5 fruit fly cellular contexts compared by ENCODE assay signal in the genomic region with DNA sequence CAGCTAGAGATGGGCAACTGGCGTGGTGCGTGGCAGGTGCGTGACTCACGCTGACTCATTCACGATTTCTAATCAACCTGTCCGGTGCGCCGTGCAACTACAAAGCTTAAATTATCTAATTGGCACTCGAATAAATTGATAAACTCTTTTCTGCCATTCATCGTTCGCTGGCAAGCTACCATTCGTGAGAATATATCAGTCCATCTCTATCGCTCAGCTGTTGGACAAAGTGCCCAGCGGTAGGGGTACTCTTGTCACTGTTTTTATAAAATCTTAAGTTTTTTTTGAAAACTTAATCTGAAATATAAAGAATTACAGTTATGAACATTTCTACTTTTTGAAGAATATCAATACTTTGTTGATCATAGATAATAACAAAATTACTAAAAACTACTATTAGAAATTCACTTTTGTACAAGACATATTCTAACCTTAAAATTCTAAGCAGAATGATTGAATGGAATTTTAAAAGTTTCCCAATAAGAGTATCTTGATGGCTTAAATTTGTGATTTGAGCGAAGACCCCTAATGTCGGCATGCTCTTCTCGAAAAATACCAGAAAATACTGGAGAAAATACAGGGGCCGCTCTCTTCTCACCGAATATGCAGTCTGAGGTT.
TF ChIP-seq lines count a peak whose summit lies in the region.

A gene (minus strand): TSS at position 187 of the 618 bp plus-strand sequence.
A gene (plus strand): TSS at position 553 of the 618 bp plus-strand sequence.

TF ChIP-seq in whole organism, adult, 20 proteins besides CTCF, POLR2A, EP300 and RAD21 (continued from another document):
- TF ChIP-seq pad (GFP tag; optimal IDR thresholded peaks at IDR 0.05; lab: Kevin White, UChicago) (peak; percentile 61), CG1620 (GFP tag; optimal IDR thresholded peaks at IDR 0.05; lab: Kevin White, UChicago) (peak; percentile 87), CG14711 (tag; optimal IDR thresholded peaks at IDR 0.05; lab: Kevin White, UChicago) (peak; percentile 59), CG7045 (GFP tag; optimal IDR thresholded peaks at IDR 0.05; lab: Kevin White, UChicago) (peak; percentile 85)

TF ChIP-seq in whole organism, embryonic, 481 proteins besides CTCF, POLR2A, EP300 and RAD21 (continued from another document and continues in another):
- TF ChIP-seq lbe (GFP tag; optimal IDR thresholded peaks at IDR 0.05; lab: Kevin White, UChicago) (no peak), zen2 (GFP tag; IDR thresholded peaks at IDR 0.05; lab: Robert Waterston, UW; ENCODE audit: partially characterized antibody) (peak; percentile 94), eve (GFP tag; optimal IDR thresholded peaks at IDR 0.05; lab: Kevin White, UChicago) (no peak), H15 (GFP tag; IDR thresholded peaks at IDR 0.05; lab: Robert Waterston, UW) (peak; percentile 21; the same call in 1 of the 3 replicates), CG5953 (GFP tag; IDR thresholded peaks at IDR 0.05; lab: Robert Waterston, UW) (no peak), Atf-2 (GFP tag; optimal IDR thresholded peaks at IDR 0.05; lab: Kevin White, UChicago) (peak; percentile 81), fd102C (GFP tag; optimal IDR thresholded peaks at IDR 0.05; lab: Kevin White, UChicago) (no peak), ac (GFP tag; optimal IDR thresholded peaks at IDR 0.05; lab: Kevin White, UChicago) (no peak), CG12769 (tag; optimal IDR thresholded peaks at IDR 0.05; lab: Kevin White, UChicago) (no peak), CG10979 (tag; optimal IDR thresholded peaks at IDR 0.05; lab: Kevin White, UChicago) (peak; percentile 68), Chrac-16 (GFP tag; optimal IDR thresholded peaks at IDR 0.05; lab: Kevin White, UChicago) (peak; percentile 80), gsb-n (tag; optimal IDR thresholded peaks at IDR 0.05; lab: Kevin White, UChicago) (no peak), Hr3 (GFP tag; optimal IDR thresholded peaks at IDR 0.05; lab: Kevin White, UChicago) (peak; percentile 87), CG6854 (GFP tag; optimal IDR thresholded peaks at IDR 0.05; lab: Kevin White, UChicago) (no peak), sisA (GFP tag; IDR thresholded peaks at IDR 0.05; lab: Robert Waterston, UW) (peak; percentile 64), tap (tag; optimal IDR thresholded peaks at IDR 0.05; lab: Kevin White, UChicago) (no peak), Xbp1 (GFP tag; optimal IDR thresholded peaks at IDR 0.05; lab: Kevin White, UChicago) (peak; percentile 88), PHDP (tag; optimal IDR thresholded peaks at IDR 0.05; lab: Kevin White, UChicago) (peak; percentile 88), CG17912 (GFP tag; optimal IDR thresholded peaks at IDR 0.05; lab: Kevin White, UChicago) (no peak), unpg (GFP tag; optimal IDR thresholded peaks at IDR 0.05; lab: Kevin White, UChicago) (peak; percentile 74), aop (GFP tag; IDR thresholded peaks at IDR 0.05; lab: Robert Waterston, UW) (no peak), slbo (GFP tag; IDR thresholded peaks at IDR 0.05; lab: Robert Waterston, UW) (peak; percentile 80), CG17328 (GFP tag; IDR thresholded peaks at IDR 0.05; lab: Robert Waterston, UW) (peak; percentile 49), CG32532 (GFP tag; IDR thresholded peaks at IDR 0.05; lab: Robert Waterston, UW) (peak; percentile 70), eyg (GFP tag; optimal IDR thresholded peaks at IDR 0.05; lab: Kevin White, UChicago) (no peak), CG7987 (GFP tag; optimal IDR thresholded peaks at IDR 0.05; lab: Kevin White, UChicago) (no peak), sima (GFP tag; optimal IDR thresholded peaks at IDR 0.05; lab: Kevin White, UChicago) (no peak), CG3726 (GFP tag; IDR thresholded peaks at IDR 0.05; lab: Robert Waterston, UW) (no peak), usp (GFP tag; optimal IDR thresholded peaks at IDR 0.05; lab: Kevin White, UChicago) (no peak), sd (tag; optimal IDR thresholded peaks at IDR 0.05; lab: Kevin White, UChicago) (peak; percentile 83), CG16779 (GFP tag; IDR thresholded peaks at IDR 0.05; lab: Robert Waterston, UW) (no peak)

TF ChIP-seq in whole organism, prepupa, 60 proteins besides CTCF, POLR2A, EP300 and RAD21 (continued from another document and continues in another):
- peak; percentile 83 for TF ChIP-seq Sox15 (GFP tag; optimal IDR thresholded peaks at IDR 0.05; lab: Kevin White, UChicago)
- TF ChIP-seq cyc (GFP tag; optimal IDR thresholded peaks at IDR 0.05; lab: Kevin White, UChicago) = peak; percentile 64
- peak; percentile 66 for TF ChIP-seq CG11294 (GFP tag; IDR thresholded peaks at IDR 0.05; lab: Robert Waterston, UW)
- TF ChIP-seq svp (GFP tag; lab: Kevin White, UChicago) = no peak
- peak; percentile 87 for TF ChIP-seq Sox14 (GFP tag; optimal IDR thresholded peaks at IDR 0.05; lab: Kevin White, UChicago)
- peak; percentile 90 for TF ChIP-seq pdm3 (GFP tag; optimal IDR thresholded peaks at IDR 0.05; lab: Kevin White, UChicago)
- no peak for TF ChIP-seq vri (GFP tag; optimal IDR thresholded peaks at IDR 0.05; lab: Kevin White, UChicago)
- TF ChIP-seq dsx (GFP tag; optimal IDR thresholded peaks at IDR 0.05; lab: Kevin White, UChicago; ENCODE audit: poor library complexity, severe bottlenecking) = no peak
- peak; percentile 84 for TF ChIP-seq lz (GFP tag; optimal IDR thresholded peaks at IDR 0.05; lab: Kevin White, UChicago)
- TF ChIP-seq CG11902 (GFP tag; optimal IDR thresholded peaks at IDR 0.05; lab: Kevin White, UChicago) = peak; percentile 53
- TF ChIP-seq OdsH (GFP tag; optimal IDR thresholded peaks at IDR 0.05; lab: Kevin White, UChicago) = peak; percentile 87
- peak; percentile 88 for TF ChIP-seq Hr4 (GFP tag; optimal IDR thresholded peaks at IDR 0.05; lab: Kevin White, UChicago)
- TF ChIP-seq salr (GFP tag; optimal IDR thresholded peaks at IDR 0.05; lab: Kevin White, UChicago) = peak; percentile 45 to 87
- TF ChIP-seq eg (GFP tag; IDR thresholded peaks at IDR 0.05; lab: Robert Waterston, UW) = peak; percentile 84
- peak; percentile 75 for TF ChIP-seq topi (GFP tag; optimal IDR thresholded peaks at IDR 0.05; lab: Kevin White, UChicago)
- peak; percentile 57; the same call in 2 of the 3 replicates for TF ChIP-seq CG6163 (GFP tag; IDR thresholded peaks at IDR 0.05; lab: Robert Waterston, UW)
- no peak for TF ChIP-seq Eip93F (GFP tag; optimal IDR thresholded peaks at IDR 0.05; lab: Kevin White, UChicago)
- TF ChIP-seq Gug (GFP tag; IDR thresholded peaks at IDR 0.05; lab: Robert Waterston, UW) = peak; percentile 81
- peak; percentile 78 for TF ChIP-seq Ets21C (GFP tag; optimal IDR thresholded peaks at IDR 0.05; lab: Kevin White, UChicago)
- peak; percentile 84 for TF ChIP-seq Ets96B (tag; optimal IDR thresholded peaks at IDR 0.05; lab: Kevin White, UChicago)
- TF ChIP-seq CG7368 (GFP tag; optimal IDR thresholded peaks at IDR 0.05; lab: Kevin White, UChicago) = no peak
- TF ChIP-seq dac (GFP tag; optimal IDR thresholded peaks at IDR 0.05; lab: Kevin White, UChicago) = peak; percentile 59
- TF ChIP-seq Sox102F (GFP tag; optimal IDR thresholded peaks at IDR 0.05; lab: Kevin White, UChicago) = no peak
- no peak for TF ChIP-seq CG16779 (tag; optimal IDR thresholded peaks at IDR 0.05; lab: Kevin White, UChicago)
- peak; percentile 89 for TF ChIP-seq Smox (GFP tag; optimal IDR thresholded peaks at IDR 0.05; lab: Kevin White, UChicago)
- TF ChIP-seq CG32006 (GFP tag; optimal IDR thresholded peaks at IDR 0.05; lab: Kevin White, UChicago) = peak; percentile 90
- peak; percentile 84 for TF ChIP-seq achi (GFP tag; optimal IDR thresholded peaks at IDR 0.05; lab: Kevin White, UChicago)
- no peak for TF ChIP-seq CG6854 (GFP tag; optimal IDR thresholded peaks at IDR 0.05; lab: Kevin White, UChicago)
- peak; percentile 87 for TF ChIP-seq CG3032 (tag; optimal IDR thresholded peaks at IDR 0.05; lab: Kevin White, UChicago)
- peak; percentile 12 for TF ChIP-seq CG8319 (GFP tag; optimal IDR thresholded peaks at IDR 0.05; lab: Kevin White, UChicago)
- peak; percentile 83 for TF ChIP-seq CG4318 (GFP tag; optimal IDR thresholded peaks at IDR 0.05; lab: Kevin White, UChicago)

TF ChIP-seq in whole organism, pupa, 21 proteins besides CTCF, POLR2A, EP300 and RAD21 (continued from another document):
- peak; percentile 66 for TF ChIP-seq CG32121 (GFP tag; IDR thresholded peaks at IDR 0.05; lab: Robert Waterston, UW)
- peak; percentile 39; the same call in 2 of the 3 replicates for TF ChIP-seq CG4496 (GFP tag; IDR thresholded peaks at IDR 0.05; lab: Robert Waterston, UW)
TF ChIP-seq in whole organism, pupa: peak in this region for 13.

TF ChIP-seq in whole organism, wandering third instar larva, 38 proteins besides CTCF, POLR2A, EP300 and RAD21 (continued from another document):
- TF ChIP-seq Jra (GFP tag; optimal IDR thresholded peaks at IDR 0.05; lab: Kevin White, UChicago) (no peak), ey (GFP tag; optimal IDR thresholded peaks at IDR 0.05; lab: Kevin White, UChicago) (peak; percentile 82), Hr83 (GFP tag; optimal IDR thresholded peaks at IDR 0.05; lab: Kevin White, UChicago; ENCODE audit: poor library complexity, severe bottlenecking) (peak; percentile 69), sv (GFP tag; optimal IDR thresholded peaks at IDR 0.05; lab: Kevin White, UChicago) (peak; percentile 74), dmrt93B (GFP tag; optimal IDR thresholded peaks at IDR 0.05; lab: Kevin White, UChicago) (no peak), CG9705 (GFP tag; optimal IDR thresholded peaks at IDR 0.05; lab: Kevin White, UChicago) (peak; percentile 51), GATAd (GFP tag; optimal IDR thresholded peaks at IDR 0.05; lab: Kevin White, UChicago) (peak; percentile 86), lola (GFP tag; optimal IDR thresholded peaks at IDR 0.05; lab: Kevin White, UChicago) (no peak), jim (GFP tag; optimal IDR thresholded peaks at IDR 0.05; lab: Kevin White, UChicago) (no peak), pan (optimal IDR thresholded peaks at IDR 0.05; lab: Kevin White, UChicago) (no peak), CG32264 (GFP tag; optimal IDR thresholded peaks at IDR 0.05; lab: Kevin White, UChicago) (no peak), Abd-B (GFP tag; optimal IDR thresholded peaks at IDR 0.05; lab: Kevin White, UChicago) (no peak), OdsH (GFP tag; optimal IDR thresholded peaks at IDR 0.05; lab: Kevin White, UChicago) (peak; percentile 81), Hnf4 (GFP tag; optimal IDR thresholded peaks at IDR 0.05; lab: Kevin White, UChicago) (no peak), usp (GFP tag; optimal IDR thresholded peaks at IDR 0.05; lab: Kevin White, UChicago) (no peak), br (GFP tag; optimal IDR thresholded peaks at IDR 0.05; lab: Kevin White, UChicago) (peak; percentile 80), woc (GFP tag; optimal IDR thresholded peaks at IDR 0.05; lab: Kevin White, UChicago) (peak; percentile 81), sage (GFP tag; optimal IDR thresholded peaks at IDR 0.05; lab: Kevin White, UChicago) (no peak), psq (GFP tag; optimal IDR thresholded peaks at IDR 0.05; lab: Kevin White, UChicago) (peak; percentile 78)
